Worm (Caenorhabditis elegans): ENCODE measurements around the gene clec-25.

ce11 chrV:16857977-16858479 lies 15.0 kb downstream of the clec-25 start, which contains the start of the genes clec-31 and clec-22:
- TF ChIP-seq nhr-237 (tag; optimal IDR thresholded peaks at IDR 0.05) (no peak), nhr-10 (tag; optimal IDR thresholded peaks at IDR 0.05) (no peak), lsy-2 (tag; optimal IDR thresholded peaks at IDR 0.05) (no peak), ztf-4 (tag; optimal IDR thresholded peaks at IDR 0.05) (no peak), elt-3 (tag; optimal IDR thresholded peaks at IDR 0.05) (no peak), ztf-11 (tag; optimal IDR thresholded peaks at IDR 0.05) (no peak), nhr-129 (tag; optimal IDR thresholded peaks at IDR 0.05) (no peak), dmd-4 (tag; optimal IDR thresholded peaks at IDR 0.05) (no peak), nhr-11 (tag; optimal IDR thresholded peaks at IDR 0.05) (no peak)
